Worm (Caenorhabditis elegans): ENCODE results near the gene rsa-2.

The rsa-2 gene

ce11 chrIII:11045196-11045595, 18.1 kb upstream of the rsa-2 start:
- no peak for TF ChIP-seq pat-9 (tag; optimal IDR thresholded peaks at IDR 0.05)
- no peak for TF ChIP-seq ceh-22 (tag; optimal IDR thresholded peaks at IDR 0.05)
- no peak for TF ChIP-seq pag-3 (tag; optimal IDR thresholded peaks at IDR 0.05; ENCODE audit: borderline replicate concordance)
- TF ChIP-seq unc-86 (tag; optimal IDR thresholded peaks at IDR 0.05) = no peak
- no peak for TF ChIP-seq ceh-30 (tag; optimal IDR thresholded peaks at IDR 0.05)
- no peak for TF ChIP-seq syd-9 (tag; optimal IDR thresholded peaks at IDR 0.05)
- no peak for TF ChIP-seq F13H6.1 (tag; optimal IDR thresholded peaks at IDR 0.05)
- no peak for TF ChIP-seq nfya-1 (tag; optimal IDR thresholded peaks at IDR 0.05)
- TF ChIP-seq Y22D7AL.16 (tag; optimal IDR thresholded peaks at IDR 0.05) = no peak
- TF ChIP-seq ceh-31 (tag; optimal IDR thresholded peaks at IDR 0.05) = no peak
- TF ChIP-seq pha-4 (tag; optimal IDR thresholded peaks at IDR 0.05) = no peak
- TF ChIP-seq ref-2 (tag; optimal IDR thresholded peaks at IDR 0.05) = no peak
- TF ChIP-seq rnt-1 (tag; optimal IDR thresholded peaks at IDR 0.05) = no peak
- no peak for TF ChIP-seq hlh-30 (tag; optimal IDR thresholded peaks at IDR 0.05; ENCODE audit: insufficient read depth)
- TF ChIP-seq hlh-6 (tag; optimal IDR thresholded peaks at IDR 0.05) = no peak
- no peak for TF ChIP-seq fax-1 (tag; optimal IDR thresholded peaks at IDR 0.05)
- TF ChIP-seq pros-1 (tag; optimal IDR thresholded peaks at IDR 0.05) = no peak
- no peak for TF ChIP-seq ttx-3 (tag; optimal IDR thresholded peaks at IDR 0.05)
- no peak for TF ChIP-seq fkh-10 (GFP tag; optimal IDR thresholded peaks at IDR 0.05)
- no peak for TF ChIP-seq K09A11.1 (tag; optimal IDR thresholded peaks at IDR 0.05; ENCODE audit: insufficient read depth)

- TF ChIP-seq ceh-9 (tag; optimal IDR thresholded peaks at IDR 0.05) = no peak
- TF ChIP-seq dmd-4 (tag; optimal IDR thresholded peaks at IDR 0.05; ENCODE audit: borderline replicate concordance) = no peak
- TF ChIP-seq elt-4 (tag; optimal IDR thresholded peaks at IDR 0.05) = no peak
- no peak for TF ChIP-seq ttx-3 (tag; optimal IDR thresholded peaks at IDR 0.05)
- TF ChIP-seq ceh-2 (tag; optimal IDR thresholded peaks at IDR 0.05) = no peak
- TF ChIP-seq ceh-6 (GFP tag; optimal IDR thresholded peaks at IDR 0.05) = no peak
- no peak for TF ChIP-seq pax-1 (tag; optimal IDR thresholded peaks at IDR 0.05)
- no peak for TF ChIP-seq elt-2 (tag; optimal IDR thresholded peaks at IDR 0.05)
- TF ChIP-seq sox-4 (tag; optimal IDR thresholded peaks at IDR 0.05) = no peak
- TF ChIP-seq unc-3 (GFP tag; conservative IDR thresholded peaks at IDR 0.05) = no peak
- TF ChIP-seq unc-3 (tag; optimal IDR thresholded peaks at IDR 0.05) = no peak
- TF ChIP-seq hlh-30 (tag; optimal IDR thresholded peaks at IDR 0.05; ENCODE audit: insufficient read depth) = no peak
- TF ChIP-seq ceh-48 (tag; optimal IDR thresholded peaks at IDR 0.05) = no peak
Measured at ce11 chrIII:11046549-11046948, 16.7 kb upstream of the rsa-2 start.

- TF ChIP-seq syd-9 (tag; optimal IDR thresholded peaks at IDR 0.05) (no peak), unc-86 (tag; optimal IDR thresholded peaks at IDR 0.05) (no peak), eyg-1 (tag; optimal IDR thresholded peaks at IDR 0.05) (no peak), zip-5 (tag; optimal IDR thresholded peaks at IDR 0.05) (no peak), pha-2 (tag; optimal IDR thresholded peaks at IDR 0.05) (no peak), hlh-13 (GFP tag; optimal IDR thresholded peaks at IDR 0.05) (no peak), K09A11.1 (tag; optimal IDR thresholded peaks at IDR 0.05; ENCODE audit: insufficient read depth) (no peak)
Measured at ce11 chrIII:11050658-11051118, 12.6 kb upstream of the rsa-2 start.

- no peak for TF ChIP-seq ahr-1 (tag; optimal IDR thresholded peaks at IDR 0.05)
- no peak for TF ChIP-seq ceh-48 (tag; optimal IDR thresholded peaks at IDR 0.05)
- no peak for TF ChIP-seq ceh-19 (GFP tag; optimal IDR thresholded peaks at IDR 0.05)
Measured at ce11 chrIII:11053603-11054002, 9.7 kb upstream of the rsa-2 start.

Data from whole organism, late embryonic.